Worm (Caenorhabditis elegans) whole organism, midembryonic: ENCODE measurements around the gene fbxb-11.
"Not testable (repeated sequence)": the region's sequence is repeated elsewhere in the genome, so short reads cannot be mapped to it uniquely, and the experiment has no call there.

Experiments
- T22C8.4 ChIP-seq: fragments of 200-800 bp; sonication (Bioruptor generic); IDR thresholded peaks from 2 replicates; pipeline ENCODE4 v1.3.6; 2022; ENCODE audit warnings: missing genetic modification characterization, missing compliant biosample characterization
- med-1 ChIP-seq: sonication (generic microtip); optimal IDR thresholded peaks from 2 replicates; lab custom pipeline; 2017; ENCODE audit warnings: missing genetic modification characterization, mild to moderate bottlenecking, missing compliant biosample characterization, antibody characterized with exemption, missing genetic modification reagents; ENCODE audit not compliant: insufficient read depth
- ztf-23 ChIP-seq: fragments of 200-800 bp; sonication (Bioruptor generic); IDR thresholded peaks from 2 replicates; pipeline ENCODE4 v1.3.6; 2022; ENCODE audit warnings: missing genetic modification reagents, missing genetic modification characterization, missing compliant biosample characterization

Gene fbxb-11

ce11 chrII:1775234-1775633 lies 50.8 kb downstream of the fbxb-11 start, which contains the start of gene F36H5.14:
TSS of gene F36H5.14 (plus strand) at chrII:1775534.
- not testable (repeated sequence) for TF ChIP-seq ztf-23 (GFP tag; lab: Robert Waterston, UW); med-1 (GFP tag; lab: Kevin White, UChicago); T22C8.4 (GFP tag; lab: Robert Waterston, UW)
